Fruit fly (Drosophila melanogaster) whole organism, embryonic: ENCODE measurements around the gene nompB.
A peak's percentile ranks its signal among the peaks of the same experiment; 100 is the strongest.
"Not testable (repeated sequence)": the region's sequence is repeated elsewhere in the genome, so short reads cannot be mapped to it uniquely, and the experiment has no call there.

Source experiments
- CG11695 ChIP-seq: fragments of 200-800 bp; sonication (Bioruptor generic); IDR thresholded peaks from 3 replicates; pipeline ENCODE4 v1.3.6; 2022; ENCODE audit warnings: missing biosample characterization, missing genetic modification characterization
- CG11723 ChIP-seq: fragments of 200-800 bp; sonication (Bioruptor generic); optimal IDR thresholded peaks from 2 replicates; lab custom pipeline; 2017; ENCODE audit warnings: missing biosample characterization, mild to moderate bottlenecking, missing genetic modification characterization
- CG13287 ChIP-seq: fragments of 200-800 bp; sonication (Bioruptor generic); IDR thresholded peaks from 2 replicates; pipeline ENCODE4 v1.3.6; 2022; ENCODE audit warnings: missing biosample characterization, missing genetic modification characterization; ENCODE audit not compliant: partially characterized antibody
- CG14014 ChIP-seq: fragments of 200-800 bp; sonication (Bioruptor generic); IDR thresholded peaks from 2 replicates; pipeline ENCODE4 v1.3.6; 2022; ENCODE audit warnings: missing biosample characterization, missing genetic modification characterization
- CG14050 ChIP-seq: fragments of 200-800 bp; sonication (Bioruptor generic); IDR thresholded peaks from 3 replicates; pipeline ENCODE4 v1.3.6; 2022; ENCODE audit warnings: missing biosample characterization, missing genetic modification characterization
- CG1603 ChIP-seq: fragments of 200-800 bp; sonication (Bioruptor generic); optimal IDR thresholded peaks from 2 replicates; lab custom pipeline; 2019; ENCODE audit warnings: missing biosample characterization, mild to moderate bottlenecking, missing genetic modification characterization, moderate library complexity
- CG16813 ChIP-seq: fragments of 200-800 bp; sonication (Bioruptor generic); IDR thresholded peaks from 3 replicates; pipeline ENCODE4 v1.3.6; 2022; ENCODE audit warnings: missing biosample characterization, missing genetic modification characterization; ENCODE audit not compliant: partially characterized antibody
- CG17802 ChIP-seq: fragments of 200-800 bp; sonication (Bioruptor generic); optimal IDR thresholded peaks from 2 replicates; lab custom pipeline; 2018; ENCODE audit warnings: missing biosample characterization, mild to moderate bottlenecking, missing genetic modification characterization, moderate library complexity
- CG2199 ChIP-seq: fragments of 200-800 bp; sonication (Bioruptor generic); IDR thresholded peaks from 3 replicates; pipeline ENCODE4 v1.3.6; 2022; ENCODE audit warnings: missing biosample characterization, missing genetic modification characterization
- CG4328 ChIP-seq: fragments of 200-800 bp; sonication (Bioruptor generic); optimal IDR thresholded peaks from 3 replicates; lab custom pipeline; 2017; ENCODE audit warnings: missing biosample characterization, missing genetic modification reagents, missing genetic modification characterization
- CG6689 ChIP-seq: fragments of 200-800 bp; sonication (Bioruptor generic); IDR thresholded peaks from 2 replicates; pipeline ENCODE4 v1.3.6; 2022; ENCODE audit warnings: missing biosample characterization, missing genetic modification characterization
- CG8089 ChIP-seq: fragments of 200-800 bp; sonication (Bioruptor generic); optimal IDR thresholded peaks from 3 replicates; lab custom pipeline; 2016; ENCODE audit warnings: missing biosample characterization, missing genetic modification characterization
- D19A ChIP-seq: fragments of 200-800 bp; optimal IDR thresholded peaks from 3 replicates; lab custom pipeline; 2019; ENCODE audit warnings: missing biosample characterization, mild to moderate bottlenecking, missing genetic modification characterization, moderate library complexity
- Dll ChIP-seq: fragments of 200-800 bp; sonication (Bioruptor generic); IDR thresholded peaks from 4 replicates; pipeline ENCODE4 v1.3.6; 2022; ENCODE audit warnings: missing biosample characterization, missing genetic modification characterization; ENCODE audit not compliant: partially characterized antibody
- Doc3 ChIP-seq: fragments of 200-800 bp; sonication (Bioruptor generic); IDR thresholded peaks from 3 replicates; pipeline ENCODE4 v1.3.6; 2022; ENCODE audit warnings: missing biosample characterization, missing genetic modification characterization; ENCODE audit not compliant: partially characterized antibody
- Dref ChIP-seq: fragments of 200-800 bp; sonication (Bioruptor generic); IDR thresholded peaks from 2 replicates; pipeline ENCODE4 v1.3.6; 2022; ENCODE audit warnings: missing biosample characterization, missing genetic modification characterization
- E2f2 ChIP-seq: fragments of 200-800 bp; sonication (Bioruptor generic); IDR thresholded peaks from 2 replicates; pipeline ENCODE4 v1.3.6; 2022; ENCODE audit warnings: missing biosample characterization, missing genetic modification characterization
- Hr3 ChIP-seq: fragments of 200-800 bp; sonication (Bioruptor generic); optimal IDR thresholded peaks from 3 replicates; lab custom pipeline; 2016; ENCODE audit warnings: missing biosample characterization, missing genetic modification characterization
- Lhr ChIP-seq: fragments of 200-800 bp; sonication (Bioruptor generic); optimal IDR thresholded peaks from 3 replicates; lab custom pipeline; 2017; ENCODE audit warnings: mild to moderate bottlenecking, missing biosample characterization, missing genetic modification reagents, missing genetic modification characterization
- Opbp ChIP-seq: fragments of 200-800 bp; sonication (Bioruptor generic); IDR thresholded peaks from 3 replicates; pipeline ENCODE4 v1.3.6; 2022; ENCODE audit warnings: missing biosample characterization, missing genetic modification characterization; ENCODE audit not compliant: partially characterized antibody
- Ptx1 ChIP-seq: fragments of 200-800 bp; sonication (Bioruptor generic); IDR thresholded peaks from 2 replicates; pipeline ENCODE4 v1.3.6; 2022; ENCODE audit warnings: missing biosample characterization, missing genetic modification characterization
- Rfx ChIP-seq: fragments of 200-800 bp; sonication (Bioruptor generic); IDR thresholded peaks from 2 replicates; pipeline ENCODE4 v1.3.6; 2022; ENCODE audit warnings: missing biosample characterization, missing genetic modification characterization
- Trl ChIP-seq, 3 experiments: fragments of >200 bp in 2 of 3; fragments of 200-800 bp in 1 of 3; sonication (Bioruptor generic) in 1 of 3; optimal IDR thresholded peaks; 2 replicates in 1 of 3; 3 replicates in 2 of 3; lab custom pipeline; 2016 to 2017; ENCODE audit warnings: missing biosample characterization in 1 of 3, missing genetic modification characterization in 1 of 3
- amos ChIP-seq: fragments of 200-800 bp; sonication (Bioruptor generic); IDR thresholded peaks from 2 replicates; pipeline ENCODE4 v1.3.6; 2022; ENCODE audit warnings: missing biosample characterization, missing genetic modification characterization; ENCODE audit not compliant: partially characterized antibody
- bbx ChIP-seq: fragments of 200-800 bp; sonication (Bioruptor generic); IDR thresholded peaks from 2 replicates; pipeline ENCODE4 v1.3.6; 2022; ENCODE audit warnings: missing biosample characterization, missing genetic modification characterization; ENCODE audit not compliant: partially characterized antibody
- btn ChIP-seq: fragments of 200-800 bp; sonication (Bioruptor generic); optimal IDR thresholded peaks from 2 replicates; lab custom pipeline; 2016; ENCODE audit warnings: missing biosample characterization, missing genetic modification characterization
- crp ChIP-seq, 2 experiments: fragments of 200-800 bp; sonication (Bioruptor generic); optimal IDR thresholded peaks; 2 replicates in 1 of 2; 3 replicates in 1 of 2; lab custom pipeline; 2017; ENCODE audit warnings: missing biosample characterization in 2 of 2, missing genetic modification characterization in 2 of 2, mild to moderate bottlenecking in 1 of 2, moderate library complexity in 1 of 2
- cwo ChIP-seq: fragments of 200-800 bp; sonication (Bioruptor generic); optimal IDR thresholded peaks from 3 replicates; lab custom pipeline; 2017; ENCODE audit warnings: missing biosample characterization, missing genetic modification characterization, mild to moderate bottlenecking, moderate library complexity, missing genetic modification reagents
- dpn ChIP-seq, 2 experiments: fragments of 200-800 bp; sonication (Bioruptor generic); optimal IDR thresholded peaks; 3 replicates each; lab custom pipeline; 2016; ENCODE audit warnings: missing biosample characterization in 2 of 2, missing genetic modification characterization in 2 of 2
- dysf ChIP-seq: fragments of 200-800 bp; sonication (Bioruptor generic); IDR thresholded peaks from 3 replicates; pipeline ENCODE4 v1.3.6; 2022; ENCODE audit warnings: missing biosample characterization, missing genetic modification characterization
- fru ChIP-seq: fragments of >200 bp; optimal IDR thresholded peaks from 2 replicates; lab custom pipeline; 2017
- gem ChIP-seq: fragments of 200-800 bp; sonication (Bioruptor generic); optimal IDR thresholded peaks from 2 replicates; lab custom pipeline; 2019; ENCODE audit warnings: missing biosample characterization, mild to moderate bottlenecking, missing genetic modification characterization, moderate library complexity
- hkb ChIP-seq, 2 experiments: fragments of 200-800 bp in 1 of 2; fragments of >200 bp in 1 of 2; sonication (Bioruptor generic) in 1 of 2; IDR thresholded peaks in 1 of 2; optimal IDR thresholded peaks in 1 of 2; 2 replicates each; pipeline versions ENCODE4 v1.3.6 to Lab custom; 2017 to 2022; ENCODE audit warnings: missing biosample characterization in 1 of 2, missing genetic modification characterization in 1 of 2
- lola ChIP-seq, 3 experiments: fragments of >200 bp in 2 of 3; fragments of 200-800 bp in 1 of 3; sonication (Bioruptor generic) in 1 of 3; optimal IDR thresholded peaks; 2 replicates each; lab custom pipeline; 2017 to 2019; ENCODE audit warnings: missing biosample characterization in 3 of 3, missing genetic modification characterization in 3 of 3, mild to moderate bottlenecking in 1 of 3, moderate library complexity in 1 of 3
- nau ChIP-seq: fragments of 200-800 bp; sonication (Bioruptor generic); optimal IDR thresholded peaks from 3 replicates; lab custom pipeline; 2017; ENCODE audit warnings: missing biosample characterization, mild to moderate bottlenecking, missing genetic modification characterization, missing genetic modification reagents
- row ChIP-seq: fragments of 200-800 bp; sonication (Bioruptor generic); IDR thresholded peaks from 3 replicates; pipeline ENCODE4 v1.3.6; 2022; ENCODE audit warnings: missing biosample characterization, missing genetic modification characterization
- sens ChIP-seq: fragments of 200-800 bp; sonication (Bioruptor generic); peaks from one replicate; lab custom pipeline; 2016; ENCODE audit warnings: missing biosample characterization, missing genetic modification characterization
- sob ChIP-seq: fragments of 200-800 bp; sonication (Bioruptor generic); IDR thresholded peaks from 2 replicates; pipeline ENCODE4 v1.3.6; 2022; ENCODE audit warnings: missing biosample characterization, missing genetic modification characterization
- ssp ChIP-seq: fragments of 200-800 bp; sonication (Bioruptor generic); IDR thresholded peaks from 2 replicates; pipeline ENCODE4 v1.3.6; 2022; ENCODE audit warnings: missing biosample characterization, missing genetic modification characterization
- stwl ChIP-seq: fragments of 200-800 bp; sonication (Bioruptor generic); optimal IDR thresholded peaks from 3 replicates; lab custom pipeline; 2018; ENCODE audit warnings: missing biosample characterization, mild to moderate bottlenecking, missing genetic modification characterization, moderate library complexity
- trem ChIP-seq: fragments of 200-800 bp; optimal IDR thresholded peaks from 3 replicates; lab custom pipeline; 2019; ENCODE audit warnings: missing biosample characterization, mild to moderate bottlenecking, missing genetic modification characterization, moderate library complexity
- vvl ChIP-seq: fragments of 200-800 bp; sonication (Bioruptor generic); IDR thresholded peaks from 2 replicates; pipeline ENCODE4 v1.3.6; 2022; ENCODE audit warnings: missing biosample characterization, missing genetic modification characterization

Gene nompB

dm6 chr2L:21573226-21573791 lies 15.9 kb downstream of the nompB start, which contains the start of gene Lamp1 (continued):
- peak in 1 of 2 experiments; percentile 40 for TF ChIP-seq crp (GFP tag; optimal IDR thresholded peaks at IDR 0.05; lab: Kevin White, UChicago)
- TF ChIP-seq sens (GFP tag; lab: Kevin White, UChicago): peak; percentile 88
- peak; percentile 49 for TF ChIP-seq Hr3 (GFP tag; lab: Kevin White, UChicago)
- TF ChIP-seq dpn (GFP tag; optimal IDR thresholded peaks at IDR 0.05; lab: Kevin White, UChicago): peak in 1 of 2 experiments; percentile 42
- TF ChIP-seq D19A (tag; lab: Kevin White, UChicago): peak; percentile 46
- TF ChIP-seq CG4328: no peak
- TF ChIP-seq, all 482 proteins: peak for 103

dm6 chr2L:21572351-21573225 lies 16.6 kb downstream of the nompB start:
- peak; percentile 47 for TF ChIP-seq Ptx1
- 0 out of 3 replicates have a peak, but pooled peaks have one; percentile 19 for TF ChIP-seq CG11695
- peak; percentile 89 for TF ChIP-seq row (GFP tag; lab: Robert Waterston, UW)
- TF ChIP-seq Trl (optimal IDR thresholded peaks at IDR 0.05; lab: Kevin White, UChicago): peak; percentile 8 to 54
- not testable (repeated sequence) for TF ChIP-seq Trl (GFP tag; optimal IDR thresholded peaks at IDR 0.05; lab: Kevin White, UChicago); hkb (optimal IDR thresholded peaks at IDR 0.05; lab: Kevin White, UChicago)
- TF ChIP-seq vvl (GFP tag; lab: Robert Waterston, UW): peak; percentile 41; the same call in 1 of the 2 replicates
- peak; percentile 63; the same call in 1 of the 2 replicates for TF ChIP-seq CG6689 (GFP tag; lab: Robert Waterston, UW)
- TF ChIP-seq sob (GFP tag; lab: Robert Waterston, UW): peak; percentile 44; the same call in 1 of the 2 replicates
- peak; percentile 33; the same call in 1 of the 2 replicates for TF ChIP-seq CG14014 (GFP tag; lab: Robert Waterston, UW)
- TF ChIP-seq D19A (tag; lab: Kevin White, UChicago): peak; percentile 97
- TF ChIP-seq hkb (GFP tag; IDR thresholded peaks at IDR 0.05; lab: Robert Waterston, UW): 0 out of 2 replicates have a peak, but pooled peaks have one; percentile 22
- peak; percentile 49; the same call in 2 of the 3 replicates for TF ChIP-seq dysf
- 0 out of 4 replicates have a peak, but pooled peaks have one; percentile 17 for TF ChIP-seq Dll
- TF ChIP-seq CG14050 (GFP tag; lab: Robert Waterston, UW): peak; percentile 20; the same call in 1 of the 3 replicates
- 0 out of 3 replicates have a peak, but pooled peaks have one; percentile 42 for TF ChIP-seq CG2199 (GFP tag; lab: Robert Waterston, UW)
- TF ChIP-seq Rfx: peak; percentile 52; the same call in 1 of the 2 replicates

- TF ChIP-seq CG17802: peak; percentile 64
- no peak for TF ChIP-seq fru (lab: Kevin White, UChicago)
- peak; percentile 66 for TF ChIP-seq CG13287 (GFP tag; lab: Robert Waterston, UW)
- TF ChIP-seq CG1603: peak; percentile 39
- TF ChIP-seq Lhr: peak; percentile 89
- TF ChIP-seq Doc3: 0 out of 3 replicates have a peak, but pooled peaks have one; percentile 27
- peak; percentile 65 for TF ChIP-seq CG16813 (GFP tag; lab: Robert Waterston, UW)
- peak; percentile 61 for TF ChIP-seq amos (GFP tag; lab: Robert Waterston, UW)
- peak; percentile 10 for TF ChIP-seq CG11723 (GFP tag; lab: Kevin White, UChicago)
- TF ChIP-seq btn (GFP tag; lab: Kevin White, UChicago): no peak
- peak; percentile 49 for TF ChIP-seq Dref
- TF ChIP-seq gem (tag; lab: Kevin White, UChicago): peak; percentile 1
- no peak for TF ChIP-seq CG8089 (GFP tag; lab: Kevin White, UChicago)
- TF ChIP-seq trem (tag; lab: Kevin White, UChicago): no peak
- TF ChIP-seq ssp (GFP tag; lab: Robert Waterston, UW): peak; percentile 96
- TF ChIP-seq Dll: peak; percentile 66; the same call in 3 of the 4 replicates
- peak; percentile 83 for TF ChIP-seq stwl
- peak; percentile 72 for TF ChIP-seq E2f2 (GFP tag; lab: Robert Waterston, UW)
- TF ChIP-seq lola (GFP tag; optimal IDR thresholded peaks at IDR 0.05; lab: Kevin White, UChicago): peak in 1 of 3 experiments; percentile 52
- TF ChIP-seq Opbp (GFP tag; lab: Robert Waterston, UW): peak; percentile 49; the same call in 1 of the 3 replicates
- TF ChIP-seq bbx (GFP tag; lab: Robert Waterston, UW): peak; percentile 48; the same call in 1 of the 2 replicates
- TF ChIP-seq cwo (GFP tag; lab: Kevin White, UChicago): no peak
- TF ChIP-seq nau (GFP tag; lab: Kevin White, UChicago): no peak
Observed at dm6 chr2L:21559633-21560032, 29.6 kb downstream of the nompB start.
